Worm (Caenorhabditis elegans): ENCODE measurements around the gene fnta-1.
A peak's percentile ranks its signal among the peaks of the same experiment; 100 is the strongest.

The fnta-1 gene

DNA sequence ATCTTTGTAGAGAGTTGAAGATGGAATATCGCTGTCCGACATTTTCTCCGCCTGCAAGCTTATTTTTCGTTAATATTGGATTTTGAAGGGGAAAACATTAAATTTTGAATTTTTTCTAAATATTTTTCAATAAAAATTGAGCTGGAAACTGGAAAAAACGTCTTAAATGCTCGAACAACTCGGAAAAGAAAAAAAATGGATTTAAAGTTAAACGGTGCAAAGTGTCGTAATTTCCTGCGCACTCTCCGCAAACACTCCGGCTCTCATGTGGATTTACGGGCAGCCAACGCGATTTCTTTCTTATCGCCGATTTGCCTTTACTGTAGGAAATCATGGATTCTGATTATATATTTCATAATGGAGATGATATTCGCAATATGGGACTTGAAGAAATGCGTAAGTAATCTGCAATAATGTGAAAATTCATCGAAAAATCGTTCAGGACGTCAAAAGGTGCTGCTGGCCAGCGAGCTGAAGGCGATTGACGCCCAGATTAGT lies at the start of gene fnta-1, which contains the start of gene cogc-8:
fnta-1 (minus strand) TSS at position 51 of the 498 bp plus-strand sequence.
cogc-8 (plus strand) TSS at position 195 of the 498 bp plus-strand sequence.
- TF ChIP-seq lin-15B (tag; optimal IDR thresholded peaks at IDR 0.05), result peak; percentile 25
- peak; percentile 50 for TF ChIP-seq C04F5.9 (tag; optimal IDR thresholded peaks at IDR 0.05)
- no peak for TF ChIP-seq nhr-19 (GFP tag; conservative IDR thresholded peaks at IDR 0.05)
- peak; percentile 41 for TF ChIP-seq unc-86 (tag; optimal IDR thresholded peaks at IDR 0.05)
- TF ChIP-seq nhr-237 (tag; optimal IDR thresholded peaks at IDR 0.05), result no peak
- peak; percentile 44 for TF ChIP-seq tbx-2 (tag; optimal IDR thresholded peaks at IDR 0.05)
- TF ChIP-seq ceh-90 (tag; optimal IDR thresholded peaks at IDR 0.05), result no peak
- TF ChIP-seq ama-1 (optimal IDR thresholded peaks at IDR 0.05), result no peak
- TF ChIP-seq mab-9 (GFP tag; IDR thresholded peaks at IDR 0.05), result no peak
- no peak for TF ChIP-seq Y116A8C.19 (tag; optimal IDR thresholded peaks at IDR 0.05; ENCODE audit: borderline replicate concordance)
- peak; percentile 61 for TF ChIP-seq nhr-71 (tag; optimal IDR thresholded peaks at IDR 0.05)
- TF ChIP-seq jun-1 (tag; optimal IDR thresholded peaks at IDR 0.05), result no peak
- no peak for TF ChIP-seq nhr-84 (tag; optimal IDR thresholded peaks at IDR 0.05)
- no peak for TF ChIP-seq aha-1 (tag; optimal IDR thresholded peaks at IDR 0.05)
- TF ChIP-seq hpl-2 (GFP tag; optimal IDR thresholded peaks at IDR 0.05), result no peak
- TF ChIP-seq ces-1 (GFP tag; optimal IDR thresholded peaks at IDR 0.05), result no peak
- TF ChIP-seq unc-30 (tag; optimal IDR thresholded peaks at IDR 0.05), result no peak
- peak; percentile 36 for TF ChIP-seq swsn-7 (tag; optimal IDR thresholded peaks at IDR 0.05)
- TF ChIP-seq lir-3 (tag; optimal IDR thresholded peaks at IDR 0.05; ENCODE audit: poor library complexity), result no peak
- no peak for TF ChIP-seq egl-27 (tag; optimal IDR thresholded peaks at IDR 0.05)
- no peak for TF ChIP-seq zip-4 (GFP tag; optimal IDR thresholded peaks at IDR 0.05)
- peak; percentile 36 for TF ChIP-seq nhr-20 (tag; optimal IDR thresholded peaks at IDR 0.05)
- no peak for TF ChIP-seq nhr-12 (tag; optimal IDR thresholded peaks at IDR 0.05)
- TF ChIP-seq tlp-1 (tag; optimal IDR thresholded peaks at IDR 0.05), result no peak
- no peak for TF ChIP-seq ceh-8 (GFP tag; optimal IDR thresholded peaks at IDR 0.05)
- TF ChIP-seq efl-3 (GFP tag; optimal IDR thresholded peaks at IDR 0.05), result no peak
- peak; percentile 19 for TF ChIP-seq nhr-90 (tag; optimal IDR thresholded peaks at IDR 0.05; ENCODE audit: poor library complexity)
- no peak for TF ChIP-seq fos-1 (tag; optimal IDR thresholded peaks at IDR 0.05)
- peak; percentile 67 for TF ChIP-seq snu-23 (GFP tag; optimal IDR thresholded peaks at IDR 0.05)
- TF ChIP-seq efl-1 (optimal IDR thresholded peaks at IDR 0.05), result peak; percentile 61 to 72
- peak; percentile 72 to 97 for TF ChIP-seq efl-1 (GFP tag; optimal IDR thresholded peaks at IDR 0.05 in 1 of 2)
- TF ChIP-seq aly-2 (tag; optimal IDR thresholded peaks at IDR 0.05), result no peak
- no peak for TF ChIP-seq lin-13 (GFP tag; optimal IDR thresholded peaks at IDR 0.05)
- peak; percentile 51 to 74 (median 72) for TF ChIP-seq dpl-1 (GFP tag; optimal IDR thresholded peaks at IDR 0.05)
- TF ChIP-seq lsy-2 (tag; optimal IDR thresholded peaks at IDR 0.05), result peak; percentile 59 to 71
- TF ChIP-seq alr-1 (tag; optimal IDR thresholded peaks at IDR 0.05; ENCODE audit: borderline replicate concordance), result no peak
- no peak for TF ChIP-seq elt-3 (tag; optimal IDR thresholded peaks at IDR 0.05)
- peak; percentile 24 for TF ChIP-seq fkh-8 (tag; optimal IDR thresholded peaks at IDR 0.05)
- TF ChIP-seq skn-1 (tag; optimal IDR thresholded peaks at IDR 0.05), result peak; percentile 10
- no peak for TF ChIP-seq egl-13 (tag; optimal IDR thresholded peaks at IDR 0.05)
- TF ChIP-seq rnt-1 (tag; optimal IDR thresholded peaks at IDR 0.05), result peak; percentile 50
- TF ChIP-seq ztf-11 (tag; optimal IDR thresholded peaks at IDR 0.05), result no peak
- TF ChIP-seq irx-1 (tag; optimal IDR thresholded peaks at IDR 0.05), result no peak
- TF ChIP-seq sup-37 (GFP tag; optimal IDR thresholded peaks at IDR 0.05), result no peak
- no peak for TF ChIP-seq zag-1 (tag; optimal IDR thresholded peaks at IDR 0.05)
- TF ChIP-seq fkh-4 (tag; optimal IDR thresholded peaks at IDR 0.05; ENCODE audit: borderline replicate concordance), result no peak
- no peak for TF ChIP-seq grh-1 (GFP tag; IDR thresholded peaks at IDR 0.05)
- no peak for TF ChIP-seq blmp-1 (tag; optimal IDR thresholded peaks at IDR 0.05)
- peak; percentile 71 for TF ChIP-seq nhr-47 (tag; optimal IDR thresholded peaks at IDR 0.05)
- TF ChIP-seq isw-1 (GFP tag; IDR thresholded peaks at IDR 0.05), result peak; percentile 8; the same call in 1 of the 2 replicates
- TF ChIP-seq ceh-63 (GFP tag; optimal IDR thresholded peaks at IDR 0.05), result no peak
- TF ChIP-seq nhr-85 (tag), result peak; percentile 61
- no peak for TF ChIP-seq nhr-76 (tag; optimal IDR thresholded peaks at IDR 0.05)

Data from whole organism, L1 larva.